Worm (Caenorhabditis elegans): ENCODE measurements around the gene btb-18.

btb-18 gene

DNA sequence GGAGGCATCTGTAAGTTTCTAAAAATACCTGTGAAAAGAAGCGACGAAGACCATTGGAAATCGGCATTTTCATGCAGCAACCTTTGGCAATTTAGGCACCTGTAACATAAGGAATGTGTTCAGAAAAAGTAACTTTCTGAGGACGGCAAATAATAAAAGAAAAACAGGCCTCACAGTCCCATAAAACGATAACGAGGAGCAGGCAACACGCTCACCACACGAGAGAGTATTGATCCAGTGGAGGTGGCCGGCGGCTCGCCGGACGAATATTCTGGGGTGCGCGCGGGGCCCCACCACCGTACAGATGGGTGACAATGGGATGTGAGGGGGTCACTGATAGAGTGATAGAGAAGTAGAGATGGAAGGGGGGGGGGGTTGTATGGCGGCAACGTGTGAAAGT lies 23.1 kb upstream of the btb-18 start, which contains the start of gene F02E11.3:
F02E11.3 (minus strand) TSS at position 101 of the 400 bp plus-strand sequence.
- TF ChIP-seq elt-3 (tag; optimal IDR thresholded peaks at IDR 0.05) (no peak), snpc-4 (tag; optimal IDR thresholded peaks at IDR 0.05) (no peak), nhr-21 (tag; optimal IDR thresholded peaks at IDR 0.05) (no peak), unc-62 (GFP tag; optimal IDR thresholded peaks at IDR 0.05) (no peak), sma-9 (GFP tag; optimal IDR thresholded peaks at IDR 0.05) (no peak), sma-9 (tag; optimal IDR thresholded peaks at IDR 0.05) (no peak), ztf-4 (tag; optimal IDR thresholded peaks at IDR 0.05) (no peak), gmeb-1 (tag; optimal IDR thresholded peaks at IDR 0.05) (no peak), crh-2 (tag; optimal IDR thresholded peaks at IDR 0.05) (no peak), ceh-82 (tag; optimal IDR thresholded peaks at IDR 0.05) (no peak), mab-5 (tag; optimal IDR thresholded peaks at IDR 0.05) (no peak), mbf-1 (tag; optimal IDR thresholded peaks at IDR 0.05) (no peak), ceh-16 (tag; optimal IDR thresholded peaks at IDR 0.05) (no peak), lin-39 (tag; optimal IDR thresholded peaks at IDR 0.05) (no peak), ama-1 (optimal IDR thresholded peaks at IDR 0.05) (no peak), ztf-11 (tag; optimal IDR thresholded peaks at IDR 0.05) (no peak), nhr-11 (tag; optimal IDR thresholded peaks at IDR 0.05) (no peak)

DNA sequence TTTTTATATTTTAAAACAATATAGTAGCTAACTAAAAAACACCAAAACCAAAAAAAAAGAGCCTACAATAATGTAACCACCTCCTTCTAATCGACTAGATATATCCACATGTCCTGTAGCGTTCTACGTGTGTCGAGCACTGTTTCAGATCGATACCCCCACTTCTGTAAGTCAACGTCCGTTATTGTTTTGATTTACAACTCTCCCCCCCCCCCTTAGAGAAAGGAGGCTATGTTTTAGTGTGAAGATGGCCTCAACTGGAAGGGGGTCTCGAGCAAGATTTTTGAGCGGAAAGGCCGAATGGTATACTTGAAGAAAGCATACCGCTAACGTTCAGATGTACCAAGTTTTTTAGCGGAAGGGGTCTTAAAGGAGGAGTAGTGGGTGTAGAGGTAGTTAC lies 20.3 kb upstream of the btb-18 start, which contains the start of gene F02E11.4:
F02E11.4 (minus strand) TSS at position 101 of the 400 bp plus-strand sequence.
- TF ChIP-seq egl-27 (tag; optimal IDR thresholded peaks at IDR 0.05) (no peak), lin-11 (tag; optimal IDR thresholded peaks at IDR 0.05) (no peak), lsy-2 (tag; optimal IDR thresholded peaks at IDR 0.05) (no peak), ceh-16 (tag; optimal IDR thresholded peaks at IDR 0.05) (no peak), elt-3 (tag; optimal IDR thresholded peaks at IDR 0.05) (no peak), nhr-25 (tag; optimal IDR thresholded peaks at IDR 0.05) (no peak)

DNA sequence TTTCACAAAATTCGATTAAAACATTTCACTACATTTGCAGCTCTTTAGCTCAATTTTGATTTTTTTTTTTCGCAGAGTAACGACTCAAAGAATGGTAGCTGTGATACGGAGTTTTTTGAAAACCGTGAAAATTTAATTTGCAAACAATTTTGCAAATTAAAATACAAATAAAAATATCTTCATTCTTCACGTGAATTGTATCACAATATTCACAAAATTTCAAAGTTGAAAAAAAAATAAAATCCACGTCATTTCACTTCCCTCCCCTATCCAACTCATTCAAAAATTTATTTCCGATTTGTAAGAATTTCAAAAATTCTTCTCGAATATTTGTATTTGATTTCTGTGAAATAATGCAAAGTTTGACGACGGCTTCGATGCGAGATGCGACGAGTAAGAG lies 19.4 kb upstream of the btb-18 start, which contains the start of gene wht-4:
wht-4 (plus strand) TSS at position 301 of the 400 bp plus-strand sequence.
- no peak for TF ChIP-seq lin-13 (GFP tag; optimal IDR thresholded peaks at IDR 0.05)
- TF ChIP-seq nhr-6 (tag; optimal IDR thresholded peaks at IDR 0.05), result no peak
- no peak for TF ChIP-seq sem-4 (tag; optimal IDR thresholded peaks at IDR 0.05)
- no peak for TF ChIP-seq snpc-4 (tag; optimal IDR thresholded peaks at IDR 0.05)
- TF ChIP-seq nhr-12 (tag; optimal IDR thresholded peaks at IDR 0.05), result no peak
- no peak for TF ChIP-seq gmeb-1 (tag; optimal IDR thresholded peaks at IDR 0.05)
- TF ChIP-seq R02D3.7 (tag; optimal IDR thresholded peaks at IDR 0.05), result no peak
- no peak for TF ChIP-seq skn-1 (tag; optimal IDR thresholded peaks at IDR 0.05)
- no peak for TF ChIP-seq nhr-77 (tag; optimal IDR thresholded peaks at IDR 0.05)
- TF ChIP-seq zag-1 (tag; optimal IDR thresholded peaks at IDR 0.05), result no peak
- TF ChIP-seq lsy-2 (tag; optimal IDR thresholded peaks at IDR 0.05), result no peak
- no peak for TF ChIP-seq elt-1 (tag; optimal IDR thresholded peaks at IDR 0.05)
- no peak for TF ChIP-seq aly-2 (tag; optimal IDR thresholded peaks at IDR 0.05)
- no peak for TF ChIP-seq unc-62 (GFP tag; optimal IDR thresholded peaks at IDR 0.05)
- no peak for TF ChIP-seq ztf-1 (GFP tag; conservative IDR thresholded peaks at IDR 0.05)
- TF ChIP-seq blmp-1 (tag; optimal IDR thresholded peaks at IDR 0.05; ENCODE audit: insufficient read depth), result no peak
- TF ChIP-seq unc-55 (GFP tag; optimal IDR thresholded peaks at IDR 0.05), result no peak
- no peak for TF ChIP-seq peb-1 (tag; optimal IDR thresholded peaks at IDR 0.05)
- no peak for TF ChIP-seq nhr-129 (tag; optimal IDR thresholded peaks at IDR 0.05)

DNA sequence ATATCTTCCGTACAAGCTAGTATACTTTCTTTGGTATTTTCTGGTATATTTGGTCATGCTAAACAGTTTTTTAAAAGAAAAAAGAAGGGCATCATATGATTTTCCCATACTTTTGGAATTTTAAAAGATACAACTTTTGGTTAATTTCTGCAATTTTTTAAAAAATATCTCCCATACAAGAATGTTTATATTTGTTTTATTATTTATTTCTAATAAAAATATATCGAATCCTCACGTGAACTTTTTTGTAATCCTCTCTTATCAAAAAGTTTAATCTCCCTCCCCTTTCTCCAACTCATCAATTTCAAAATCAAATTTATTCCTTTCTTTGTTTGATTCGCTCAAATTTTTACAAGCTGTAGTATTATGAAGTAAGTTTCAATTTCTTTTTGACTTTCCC lies 15.7 kb upstream of the btb-18 start, which contains the start of gene nep-13:
nep-13 (plus strand) TSS at position 301 of the 400 bp plus-strand sequence.
- TF ChIP-seq nhr-25 (tag; optimal IDR thresholded peaks at IDR 0.05) (no peak), crh-2 (tag; optimal IDR thresholded peaks at IDR 0.05) (no peak), blmp-1 (tag; optimal IDR thresholded peaks at IDR 0.05; ENCODE audit: insufficient read depth) (no peak), nhr-21 (tag; optimal IDR thresholded peaks at IDR 0.05) (no peak), sma-9 (GFP tag; optimal IDR thresholded peaks at IDR 0.05) (no peak), sma-9 (tag; optimal IDR thresholded peaks at IDR 0.05) (no peak), ztf-1 (GFP tag; conservative IDR thresholded peaks at IDR 0.05) (no peak), elt-1 (tag; optimal IDR thresholded peaks at IDR 0.05) (no peak), nhr-129 (tag; optimal IDR thresholded peaks at IDR 0.05) (no peak), C34F6.9 (tag; optimal IDR thresholded peaks at IDR 0.05) (no peak), mdl-1 (tag; optimal IDR thresholded peaks at IDR 0.05) (no peak), sma-3 (GFP tag; optimal IDR thresholded peaks at IDR 0.05) (no peak), ama-1 (optimal IDR thresholded peaks at IDR 0.05) (no peak), skn-1 (tag; optimal IDR thresholded peaks at IDR 0.05) (no peak), ztf-4 (tag; optimal IDR thresholded peaks at IDR 0.05) (no peak), F13H6.1 (tag; optimal IDR thresholded peaks at IDR 0.05) (no peak)

Data from whole organism, L2 larva.